Fruit fly (Drosophila melanogaster): Measurements from ENCODE around the gene Sr-CIV.

The Sr-CIV gene

DNA sequence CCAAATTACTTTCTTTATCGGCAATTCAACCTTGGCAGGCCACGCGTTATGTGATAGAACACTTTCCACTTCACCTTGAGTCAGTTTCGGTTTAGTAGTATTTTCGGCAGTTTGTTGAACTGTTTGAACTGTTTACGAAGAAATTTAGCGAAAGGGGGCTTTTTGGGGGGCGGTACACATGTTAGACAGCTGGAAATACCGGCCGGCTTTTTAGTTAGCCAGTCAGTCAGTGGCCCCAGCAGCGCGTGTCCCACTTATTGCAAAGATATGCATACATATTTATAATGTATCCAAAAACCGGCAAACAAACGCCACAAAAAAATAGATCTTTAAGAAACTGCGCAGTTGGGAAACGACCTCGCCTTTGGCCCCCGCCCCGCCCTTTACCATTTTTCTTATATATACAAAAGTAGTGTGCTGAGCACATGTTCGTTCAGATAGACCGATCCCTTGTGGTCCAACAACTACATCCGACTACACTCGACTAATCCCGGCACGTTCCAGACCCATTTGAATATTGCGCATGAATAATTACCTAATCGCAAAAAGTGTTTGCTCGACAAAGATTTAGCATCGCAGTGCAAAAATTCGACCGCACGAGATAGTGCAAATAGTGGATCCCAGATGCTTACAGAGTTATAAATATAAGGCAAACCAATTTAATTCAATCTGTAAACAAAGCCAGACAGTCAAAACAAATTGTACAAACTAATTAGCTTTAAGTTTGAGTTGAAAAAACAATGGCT, 44.0 kb downstream of the Sr-CIV start:
- TF ChIP-seq CG8478 (optimal IDR thresholded peaks at IDR 0.05) (no peak), CTCF (optimal IDR thresholded peaks at IDR 0.05) (no peak)

DNA sequence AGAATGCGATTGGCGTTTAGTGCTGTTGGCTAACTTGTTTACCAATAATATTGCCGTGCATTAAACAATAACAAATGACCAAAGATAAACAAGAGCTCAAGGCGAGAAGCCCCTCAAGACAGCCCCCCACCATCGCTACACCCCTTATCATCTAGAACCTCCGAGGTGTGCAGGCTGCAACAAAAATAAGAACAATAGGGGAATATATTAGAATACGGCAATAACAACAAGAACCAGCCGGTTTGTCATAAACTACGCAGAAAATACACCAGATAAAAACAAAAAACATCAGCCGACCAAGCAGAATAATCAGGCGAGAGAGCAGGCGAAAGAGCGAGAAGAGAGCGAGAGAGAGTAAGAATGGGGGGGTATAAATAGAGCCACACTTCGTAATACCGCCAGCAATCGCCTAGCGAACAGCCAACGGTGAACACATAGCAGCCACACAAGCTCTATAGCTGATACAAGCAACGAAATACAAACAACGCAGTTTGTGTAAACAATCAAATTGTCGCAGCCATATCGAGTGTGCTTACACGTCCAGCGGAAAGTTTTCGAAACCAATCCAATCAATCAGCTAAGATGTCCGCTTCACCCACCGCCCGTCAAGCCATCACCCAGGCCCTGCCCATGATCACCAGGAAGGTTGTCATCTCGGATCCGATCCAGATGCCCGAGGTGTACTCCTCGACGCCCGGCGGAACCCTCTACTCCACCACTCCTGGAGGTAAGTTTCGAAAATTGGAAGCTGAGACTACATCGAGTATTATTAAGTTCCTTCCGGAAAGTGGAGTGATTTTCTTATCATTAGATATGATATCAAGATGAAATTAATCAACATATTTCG, 45.6 kb downstream of the Sr-CIV start, which contains the start of gene Thor:
Gene Thor, plus strand, starts transcription at position 401 of the 847 bp plus-strand sequence.
- TF ChIP-seq CTCF (optimal IDR thresholded peaks at IDR 0.05) (no peak), CG8478 (optimal IDR thresholded peaks at IDR 0.05) (no peak)

DNA sequence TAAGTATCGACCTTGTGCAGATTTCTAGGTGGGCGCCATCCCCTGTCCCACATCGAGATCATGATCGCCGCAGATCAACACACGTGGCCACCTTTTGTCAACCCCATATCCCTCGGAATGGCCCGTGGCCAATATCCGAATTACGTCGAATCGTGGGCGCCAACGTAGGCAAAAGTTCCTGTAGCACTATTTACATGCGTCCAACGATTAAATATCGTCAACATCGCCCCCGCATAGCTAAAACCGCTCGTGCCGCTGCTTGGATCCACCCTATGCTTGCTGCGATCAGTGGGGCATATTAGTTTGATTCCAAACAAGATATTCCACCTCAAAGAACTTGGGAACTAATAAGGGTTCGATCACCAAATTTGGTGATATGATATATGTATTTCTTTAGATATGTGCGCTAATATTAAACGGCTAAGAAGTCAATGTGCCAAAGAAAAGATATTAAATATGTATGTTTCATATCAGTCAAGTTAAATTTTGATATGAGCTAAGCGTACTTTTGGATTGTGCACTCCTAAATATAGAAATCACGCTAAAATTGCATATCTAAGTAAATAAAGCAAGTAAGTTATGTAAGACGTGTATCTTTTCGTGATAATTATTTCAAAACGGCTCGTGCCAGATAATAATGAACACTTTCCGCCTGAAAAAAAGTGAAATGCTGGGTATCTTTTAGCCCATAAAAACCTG, 46.6 kb downstream of the Sr-CIV start:
- no peak for TF ChIP-seq CG8478 (optimal IDR thresholded peaks at IDR 0.05)
- TF ChIP-seq CTCF (optimal IDR thresholded peaks at IDR 0.05): no peak

DNA sequence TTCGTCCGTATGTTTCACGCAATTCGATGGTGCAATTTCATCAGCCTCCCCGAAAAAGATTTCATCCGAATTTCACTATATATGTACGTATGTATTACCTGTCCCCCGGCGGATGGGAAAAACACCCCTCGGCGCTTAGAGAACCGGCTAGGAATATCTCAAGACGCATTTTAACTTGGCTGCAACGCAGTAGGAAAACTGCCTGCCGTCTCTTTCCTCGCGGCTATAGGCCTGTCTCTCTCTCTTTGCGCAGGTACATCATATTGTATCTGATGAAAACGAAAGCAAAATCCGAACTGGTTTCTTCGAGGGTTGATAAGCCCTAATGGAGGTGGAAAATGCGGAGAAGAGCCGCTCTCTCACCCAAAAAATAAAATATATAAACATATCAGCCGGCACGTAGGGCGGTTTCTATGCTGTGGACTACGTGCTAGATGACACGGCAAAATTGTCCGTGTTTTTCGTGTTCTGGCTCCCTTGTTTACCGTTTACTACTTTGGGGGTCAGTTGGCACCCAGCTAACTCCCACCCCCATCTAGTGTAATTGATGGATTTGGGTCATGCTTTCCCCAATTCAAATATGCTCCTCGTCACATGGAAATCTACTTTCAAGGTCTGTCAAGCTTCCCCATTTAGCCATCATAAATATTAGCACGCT, 47.3 kb downstream of the Sr-CIV start:
- TF ChIP-seq CG8478 (optimal IDR thresholded peaks at IDR 0.05) (no peak), CTCF (optimal IDR thresholded peaks at IDR 0.05) (no peak)

DNA sequence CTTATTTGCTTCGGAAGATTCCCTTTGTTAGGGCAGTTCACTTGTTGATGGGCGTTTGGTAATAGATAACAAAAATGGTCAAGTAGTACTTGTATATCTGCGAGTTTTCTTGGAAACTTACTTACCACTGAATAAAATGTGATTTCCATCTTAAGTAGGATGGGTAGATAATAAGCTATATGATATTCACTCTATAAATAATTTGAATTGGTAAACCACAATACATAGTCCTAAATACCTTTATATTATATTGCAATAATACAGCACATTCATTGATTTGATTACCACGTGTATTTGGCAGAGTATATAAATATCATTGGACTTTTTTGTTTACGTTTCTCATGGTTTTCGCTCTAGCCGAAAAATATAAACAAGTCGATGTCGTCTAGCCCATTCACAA, 47.9 kb downstream of the Sr-CIV start:
- TF ChIP-seq CG8478 (optimal IDR thresholded peaks at IDR 0.05): no peak
- no peak for TF ChIP-seq CTCF (optimal IDR thresholded peaks at IDR 0.05)

DNA sequence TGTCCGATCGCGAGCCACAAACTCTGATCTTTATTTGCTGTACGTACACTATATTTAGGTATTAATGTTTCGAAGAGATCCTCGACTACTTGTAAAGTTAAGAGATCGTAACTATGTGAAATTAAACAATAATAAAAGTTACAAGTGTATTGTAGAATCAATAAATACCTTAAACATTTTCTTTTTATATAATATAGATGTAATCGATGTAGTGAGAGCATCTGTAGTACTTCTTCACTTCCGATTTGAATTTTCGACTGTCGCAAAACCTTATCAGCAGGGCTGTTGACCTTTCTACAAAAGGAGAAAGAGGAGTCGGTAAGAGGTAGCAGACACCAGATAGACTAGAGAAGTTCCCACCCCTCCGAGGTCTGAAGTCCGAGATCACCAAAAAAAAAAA, 48.7 kb downstream of the Sr-CIV start:
- no peak for TF ChIP-seq CTCF (optimal IDR thresholded peaks at IDR 0.05)
- TF ChIP-seq CG8478 (optimal IDR thresholded peaks at IDR 0.05): no peak
